Worm (Caenorhabditis elegans): Measurements from ENCODE around the gene ran-3.
A peak's percentile ranks its signal among the peaks of the same experiment; 100 is the strongest.

The ran-3 gene

DNA sequence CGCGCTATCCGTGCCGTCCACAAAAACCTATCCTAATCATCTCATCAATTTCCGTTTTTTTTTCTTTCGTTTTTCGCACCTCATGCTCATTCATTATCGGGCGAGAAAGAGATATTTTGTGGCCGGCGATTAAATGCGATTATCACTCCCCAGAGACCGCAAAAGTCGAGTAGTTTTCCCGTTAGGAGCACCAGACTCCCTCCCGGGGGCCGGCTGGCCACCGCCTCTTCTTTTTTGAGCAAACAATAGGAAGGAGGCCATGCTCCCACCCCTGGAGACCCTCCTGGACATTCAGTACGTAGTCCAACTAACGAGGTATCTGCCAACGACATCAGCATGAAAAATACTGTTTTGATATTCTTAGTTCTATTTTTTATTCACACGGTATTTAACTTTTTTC, 35.6 kb upstream of the ran-3 start, which contains the start of gene M195.2:
TSS of gene M195.2 (plus strand) at position 301 of the 400 bp plus-strand sequence.
- no peak for TF ChIP-seq skn-1 (tag; optimal IDR thresholded peaks at IDR 0.05)
- TF ChIP-seq nhr-12 (tag; optimal IDR thresholded peaks at IDR 0.05), result no peak
- TF ChIP-seq elt-3 (tag; optimal IDR thresholded peaks at IDR 0.05), result no peak
- no peak for TF ChIP-seq nhr-19 (GFP tag; conservative IDR thresholded peaks at IDR 0.05)
- TF ChIP-seq snpc-4 (tag; optimal IDR thresholded peaks at IDR 0.05), result no peak
- no peak for TF ChIP-seq lin-13 (GFP tag; optimal IDR thresholded peaks at IDR 0.05)
- TF ChIP-seq unc-30 (tag; optimal IDR thresholded peaks at IDR 0.05), result no peak
- TF ChIP-seq nhr-11 (tag; optimal IDR thresholded peaks at IDR 0.05), result no peak
- TF ChIP-seq unc-130 (tag; optimal IDR thresholded peaks at IDR 0.05), result no peak
- TF ChIP-seq jun-1 (tag; optimal IDR thresholded peaks at IDR 0.05), result no peak
- no peak for TF ChIP-seq nhr-20 (tag; optimal IDR thresholded peaks at IDR 0.05)
- TF ChIP-seq aly-2 (tag; optimal IDR thresholded peaks at IDR 0.05), result no peak
- no peak for TF ChIP-seq lin-35 (GFP tag; optimal IDR thresholded peaks at IDR 0.05)
- TF ChIP-seq sup-37 (GFP tag; optimal IDR thresholded peaks at IDR 0.05), result no peak
- TF ChIP-seq nhr-47 (tag; optimal IDR thresholded peaks at IDR 0.05), result no peak
- no peak for TF ChIP-seq ztf-4 (tag; optimal IDR thresholded peaks at IDR 0.05)
- no peak for TF ChIP-seq dsc-1 (tag; optimal IDR thresholded peaks at IDR 0.05)
- TF ChIP-seq nhr-237 (tag; optimal IDR thresholded peaks at IDR 0.05), result no peak
- TF ChIP-seq nhr-71 (tag; optimal IDR thresholded peaks at IDR 0.05), result no peak
- TF ChIP-seq C16A3.4 (tag; optimal IDR thresholded peaks at IDR 0.05), result no peak

DNA sequence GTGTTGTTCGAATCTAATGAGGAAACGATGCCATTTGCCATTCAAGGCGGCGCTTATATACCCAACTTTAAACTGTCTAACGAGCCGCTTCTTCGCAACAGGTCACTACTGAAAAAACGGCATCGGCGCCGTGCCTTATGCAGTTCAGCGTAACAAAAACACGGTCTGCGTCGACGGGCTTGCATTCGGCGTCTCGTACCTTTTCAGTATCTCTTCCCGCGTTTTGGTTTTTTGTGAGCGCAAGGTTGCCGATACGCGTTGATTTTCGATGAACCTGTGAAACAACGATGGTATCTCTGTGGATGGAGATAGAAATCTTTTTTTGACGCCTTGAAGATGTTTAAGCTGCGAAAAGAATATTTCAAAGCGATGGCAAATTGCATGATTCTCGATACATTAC, 34.5 kb upstream of the ran-3 start, which contains the start of gene col-77:
TSS of gene col-77 (minus strand) at position 32 of the 400 bp plus-strand sequence.
- TF ChIP-seq ama-1 (optimal IDR thresholded peaks at IDR 0.05), result no peak
- no peak for TF ChIP-seq unc-62 (GFP tag; optimal IDR thresholded peaks at IDR 0.05)
- no peak for TF ChIP-seq F16B12.6 (tag; optimal IDR thresholded peaks at IDR 0.05)
- peak; percentile 31 for TF ChIP-seq lin-14 (GFP tag; optimal IDR thresholded peaks at IDR 0.05)
- TF ChIP-seq fkh-10 (GFP tag; optimal IDR thresholded peaks at IDR 0.05), result no peak

- TF ChIP-seq ztf-11 (tag; optimal IDR thresholded peaks at IDR 0.05), result no peak
- TF ChIP-seq rnt-1 (tag; optimal IDR thresholded peaks at IDR 0.05), result no peak
- TF ChIP-seq C04F5.9 (tag; optimal IDR thresholded peaks at IDR 0.05), result no peak
- TF ChIP-seq nhr-90 (tag; optimal IDR thresholded peaks at IDR 0.05; ENCODE audit: poor library complexity), result no peak
- TF ChIP-seq lir-3 (tag; optimal IDR thresholded peaks at IDR 0.05; ENCODE audit: poor library complexity), result no peak
- no peak for TF ChIP-seq unc-98 (GFP tag; IDR thresholded peaks at IDR 0.05)
Measured at ce11 chrII:8358466-8358865, 33.6 kb upstream of the ran-3 start.

- TF ChIP-seq nhr-77 (tag; optimal IDR thresholded peaks at IDR 0.05) (no peak), pqm-1 (tag; optimal IDR thresholded peaks at IDR 0.05) (no peak), C16A3.4 (tag; optimal IDR thresholded peaks at IDR 0.05) (no peak), efl-1 (optimal IDR thresholded peaks at IDR 0.05) (no peak), efl-1 (GFP tag; optimal IDR thresholded peaks at IDR 0.05 in 1 of 2) (peak in 1 of 2 experiments; percentile 48), nhr-47 (tag; optimal IDR thresholded peaks at IDR 0.05) (no peak), snpc-4 (tag; optimal IDR thresholded peaks at IDR 0.05) (no peak), pax-3 (tag; optimal IDR thresholded peaks at IDR 0.05) (no peak), efl-3 (GFP tag; optimal IDR thresholded peaks at IDR 0.05) (no peak), fkh-10 (GFP tag; optimal IDR thresholded peaks at IDR 0.05) (peak; percentile 11), lin-14 (GFP tag; optimal IDR thresholded peaks at IDR 0.05) (peak; percentile 32), rnt-1 (tag; optimal IDR thresholded peaks at IDR 0.05) (no peak), hlh-4 (tag; optimal IDR thresholded peaks at IDR 0.05) (no peak)
Measured at ce11 chrII:8354233-8354750, 29.4 kb upstream of the ran-3 start, which contains the start of gene C26D10.6. Gene C26D10.6, minus strand, starts transcription at chrII:8354700.
